Worm (Caenorhabditis elegans) whole organism, midembryonic: Measurements from ENCODE around the gene math-33.

Experiments
- flt-1 ChIP-seq: fragments of 200-800 bp; sonication (Bioruptor generic); IDR thresholded peaks from 2 replicates; pipeline ENCODE4 v1.3.6; 2022; ENCODE audit warnings: missing genetic modification characterization, missing compliant biosample characterization
- ztf-23 ChIP-seq: fragments of 200-800 bp; sonication (Bioruptor generic); IDR thresholded peaks from 2 replicates; pipeline ENCODE4 v1.3.6; 2022; ENCODE audit warnings: missing genetic modification reagents, missing genetic modification characterization, missing compliant biosample characterization

DNA sequence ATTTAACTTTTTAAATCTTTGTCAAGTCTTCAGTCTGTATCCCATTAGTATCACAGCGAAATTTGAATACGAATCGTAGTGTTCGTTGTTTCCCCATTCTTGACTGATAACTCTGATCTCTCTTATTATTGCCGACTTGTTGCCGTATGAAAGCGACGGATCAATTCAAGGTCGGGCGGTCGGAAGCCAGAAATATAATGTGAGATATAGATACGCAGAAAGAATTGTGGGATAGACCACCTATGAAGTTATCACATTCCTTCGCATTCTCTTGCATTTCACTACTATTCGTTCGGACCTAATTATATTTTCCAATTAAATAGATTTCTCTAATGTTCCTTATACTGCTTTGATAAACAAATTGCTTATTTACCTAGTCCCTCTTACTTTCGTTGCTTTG is 35.3 kb downstream of the math-33 start:
- TF ChIP-seq flt-1 (GFP tag; lab: Robert Waterston, UW) = no peak
- TF ChIP-seq ztf-23 (GFP tag; lab: Robert Waterston, UW) = no peak
